Worm (Caenorhabditis elegans) whole organism, late embryonic: ENCODE results near the gene F33H1.4.

Experiments used
- ama-1 ChIP-seq: fragments of 150-350 bp; optimal IDR thresholded peaks from 2 replicates; lab custom pipeline; 2014
- ceh-22 ChIP-seq: sonication (generic microtip); optimal IDR thresholded peaks from 2 replicates; lab custom pipeline; 2017; ENCODE audit warnings: missing biosample characterization, missing genetic modification characterization
- ceh-34 ChIP-seq: sonication (generic microtip); optimal IDR thresholded peaks from 2 replicates; lab custom pipeline; 2016; ENCODE audit warnings: mild to moderate bottlenecking, missing genetic modification characterization, missing compliant biosample characterization
- fkh-10 ChIP-seq: fragments of 150-350 bp; optimal IDR thresholded peaks from 2 replicates; lab custom pipeline; 2014; ENCODE audit warnings: missing biosample characterization, missing genetic modification reagents, missing genetic modification characterization
- lin-11 ChIP-seq: fragments of 200-800 bp; sonication (Bioruptor generic); optimal IDR thresholded peaks from 2 replicates; lab custom pipeline; 2018; ENCODE audit warnings: mild to moderate bottlenecking, missing genetic modification characterization, missing compliant biosample characterization
- nfya-1 ChIP-seq: sonication (generic microtip); optimal IDR thresholded peaks from 2 replicates; lab custom pipeline; 2017; ENCODE audit warnings: missing genetic modification characterization, mild to moderate bottlenecking, missing compliant biosample characterization, antibody characterized with exemption, moderate library complexity
- pag-3 ChIP-seq: sonication (generic microtip); optimal IDR thresholded peaks from 2 replicates; lab custom pipeline; 2016; ENCODE audit warnings: missing compliant biosample characterization, missing genetic modification characterization, borderline replicate concordance
- pros-1 ChIP-seq: fragments of 150-350 bp; optimal IDR thresholded peaks from 2 replicates; lab custom pipeline; 2014; ENCODE audit warnings: missing biosample characterization, missing genetic modification reagents, missing genetic modification characterization
- ref-2 ChIP-seq: sonication (generic microtip); optimal IDR thresholded peaks from 2 replicates; lab custom pipeline; 2016; ENCODE audit warnings: missing genetic modification characterization, missing compliant biosample characterization
- unc-3 ChIP-seq, 2 experiments: fragments of 200-800 bp in 1 of 2; sonication (Bioruptor generic) in 1 of 2; sonication (generic microtip) in 1 of 2; conservative IDR thresholded peaks in 1 of 2; optimal IDR thresholded peaks in 1 of 2; 2 replicates each; pipeline versions ENCODE4 v1.3.6 to Lab custom; 2016 to 2022; ENCODE audit warnings: missing compliant biosample characterization in 2 of 2, missing genetic modification characterization in 2 of 2, missing genetic modification reagents in 1 of 2
- unc-86 ChIP-seq: sonication (generic microtip); optimal IDR thresholded peaks from 2 replicates; lab custom pipeline; 2016; ENCODE audit warnings: missing genetic modification characterization, missing compliant biosample characterization

DNA sequence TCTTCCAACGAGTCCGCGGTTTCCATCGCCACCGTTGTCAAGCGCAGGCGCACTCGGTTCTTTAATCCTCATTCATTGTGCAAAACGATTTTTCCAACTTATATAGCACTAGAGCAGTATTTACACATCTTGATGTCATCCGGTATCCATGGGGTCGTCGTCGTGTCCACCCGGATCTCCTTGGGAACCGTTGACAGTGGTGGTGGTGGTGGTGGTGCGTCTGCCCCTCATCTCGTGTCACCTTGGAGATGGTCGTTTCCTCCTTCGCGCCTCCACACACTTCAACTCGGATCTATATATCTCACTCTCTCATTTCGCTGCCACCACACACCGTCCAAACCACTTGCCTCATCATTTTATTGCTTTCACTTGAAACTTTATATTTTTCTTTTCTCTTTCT lies 11.7 kb upstream of the F33H1.4 start:
- TF ChIP-seq pros-1 = no peak
- TF ChIP-seq unc-86 = no peak
- TF ChIP-seq unc-3 (GFP tag; conservative IDR thresholded peaks at IDR 0.05; lab: Robert Waterston, UW) = no peak
- no peak for TF ChIP-seq unc-3 (tag; optimal IDR thresholded peaks at IDR 0.05; lab: Kevin White, UChicago)
- no peak for TF ChIP-seq ref-2 (tag; lab: Kevin White, UChicago)
- no peak for TF ChIP-seq ceh-34 (tag; lab: Kevin White, UChicago)
- no peak for TF ChIP-seq lin-11 (tag; lab: Kevin White, UChicago)
- no peak for TF ChIP-seq ama-1 (lab: Kevin White, UChicago)
- TF ChIP-seq pag-3 = no peak
- TF ChIP-seq nfya-1 = no peak
- no peak for TF ChIP-seq fkh-10 (GFP tag; lab: Kevin White, UChicago)
- no peak for TF ChIP-seq ceh-22 (tag; lab: Kevin White, UChicago)
